Worm (Caenorhabditis elegans) whole organism, L2 larva: ENCODE measurements around the gene odd-1.
A peak's percentile ranks its signal among the peaks of the same experiment; 100 is the strongest.

ENCODE experiments used
- C34F6.9 ChIP-seq: fragments of 150-350 bp; optimal IDR thresholded peaks from 2 replicates; lab custom pipeline; 2014; ENCODE audit warnings: missing biosample characterization, missing genetic modification characterization
- F13H6.1 ChIP-seq: sonication (generic microtip); optimal IDR thresholded peaks from 2 replicates; lab custom pipeline; 2016; ENCODE audit warnings: missing genetic modification characterization, missing compliant biosample characterization
- R02D3.7 ChIP-seq: fragments of 150-350 bp; optimal IDR thresholded peaks from 2 replicates; lab custom pipeline; 2014; ENCODE audit warnings: missing biosample characterization, missing genetic modification characterization
- Y55F3AM.14 ChIP-seq: fragments of 200-800 bp; sonication (Bioruptor generic); optimal IDR thresholded peaks from 2 replicates; lab custom pipeline; 2018; ENCODE audit warnings: mild to moderate bottlenecking, missing genetic modification characterization, missing compliant biosample characterization
- ZK546.5 ChIP-seq: sonication (generic microtip); optimal IDR thresholded peaks from 2 replicates; lab custom pipeline; 2017; ENCODE audit warnings: missing biosample characterization, missing genetic modification characterization
- alr-1 ChIP-seq: fragments of 150-350 bp; optimal IDR thresholded peaks from 2 replicates; lab custom pipeline; 2014; ENCODE audit warnings: missing biosample characterization, missing genetic modification characterization
- aly-2 ChIP-seq: fragments of 150-350 bp; optimal IDR thresholded peaks from 2 replicates; lab custom pipeline; 2014; ENCODE audit warnings: missing biosample characterization, missing genetic modification characterization
- ama-1 ChIP-seq: fragments of 150-350 bp; optimal IDR thresholded peaks from 2 replicates; lab custom pipeline; 2018; ENCODE audit warnings: inconsistent platforms
- blmp-1 ChIP-seq: sonication (generic microtip); optimal IDR thresholded peaks from 2 replicates; lab custom pipeline; 2017; ENCODE audit warnings: missing genetic modification characterization, mild to moderate bottlenecking, missing compliant biosample characterization, antibody characterized with exemption, moderate library complexity; ENCODE audit not compliant: insufficient read depth
- ceh-16 ChIP-seq: fragments of 150-350 bp; optimal IDR thresholded peaks from 2 replicates; lab custom pipeline; 2014; ENCODE audit warnings: missing biosample characterization, missing genetic modification characterization
- ceh-82 ChIP-seq: fragments of 150-350 bp; optimal IDR thresholded peaks from 2 replicates; lab custom pipeline; 2014; ENCODE audit warnings: missing biosample characterization, missing genetic modification characterization
- crh-2 ChIP-seq: sonication (generic microtip); optimal IDR thresholded peaks from 2 replicates; lab custom pipeline; 2017; ENCODE audit warnings: missing biosample characterization, missing genetic modification characterization
- dmd-4 ChIP-seq: sonication (generic microtip); optimal IDR thresholded peaks from 2 replicates; lab custom pipeline; 2017; ENCODE audit warnings: missing biosample characterization, missing genetic modification characterization
- egl-27 ChIP-seq: sonication (generic microtip); optimal IDR thresholded peaks from 3 replicates; lab custom pipeline; 2017; ENCODE audit warnings: missing biosample characterization, missing genetic modification reagents, missing genetic modification characterization
- elt-1 ChIP-seq: fragments of 150-350 bp; optimal IDR thresholded peaks from 2 replicates; lab custom pipeline; 2014; ENCODE audit warnings: missing biosample characterization, missing genetic modification characterization
- elt-3 ChIP-seq: sonication (generic microtip); optimal IDR thresholded peaks from 2 replicates; lab custom pipeline; 2017; ENCODE audit warnings: missing biosample characterization, missing genetic modification characterization
- fos-1 ChIP-seq: fragments of 150-350 bp; optimal IDR thresholded peaks from 2 replicates; lab custom pipeline; 2014; ENCODE audit warnings: missing biosample characterization, missing genetic modification characterization
- gmeb-1 ChIP-seq: fragments of 150-350 bp; optimal IDR thresholded peaks from 2 replicates; lab custom pipeline; 2014; ENCODE audit warnings: missing biosample characterization, missing genetic modification characterization
- lin-11 ChIP-seq: fragments of 150-350 bp; sonication (generic microtip); optimal IDR thresholded peaks from 2 replicates; lab custom pipeline; 2014; ENCODE audit warnings: missing biosample characterization, missing genetic modification characterization, inconsistent platforms, mixed read lengths
- lin-13 ChIP-seq: fragments of 150-350 bp; optimal IDR thresholded peaks from 2 replicates; lab custom pipeline; 2014; ENCODE audit warnings: missing biosample characterization, missing genetic modification reagents, missing genetic modification characterization
- lin-39 ChIP-seq: fragments of 150-350 bp; optimal IDR thresholded peaks from 2 replicates; lab custom pipeline; 2014; ENCODE audit warnings: missing biosample characterization, missing genetic modification reagents, missing genetic modification characterization
- lsy-2 ChIP-seq, 2 experiments: fragments of 150-350 bp in 1 of 2; sonication (generic microtip) in 1 of 2; optimal IDR thresholded peaks; 2 replicates each; lab custom pipeline; 2014 to 2017; ENCODE audit warnings: missing biosample characterization in 2 of 2, missing genetic modification characterization in 2 of 2
- mab-5 ChIP-seq: fragments of 150-350 bp; optimal IDR thresholded peaks from 2 replicates; lab custom pipeline; 2014; ENCODE audit warnings: missing biosample characterization, missing genetic modification characterization
- mbf-1 ChIP-seq: sonication (generic microtip); optimal IDR thresholded peaks from 2 replicates; lab custom pipeline; 2017; ENCODE audit warnings: missing biosample characterization, missing genetic modification characterization
- mdl-1 ChIP-seq, 2 experiments: fragments of 150-350 bp in 1 of 2; sonication (generic microtip) in 1 of 2; optimal IDR thresholded peaks; 2 replicates each; lab custom pipeline; 2017; ENCODE audit warnings: missing biosample characterization in 2 of 2, missing genetic modification characterization in 2 of 2
- nhr-10 ChIP-seq: sonication (generic microtip); optimal IDR thresholded peaks from 2 replicates; lab custom pipeline; 2017; ENCODE audit warnings: missing biosample characterization, missing genetic modification characterization
- nhr-11 ChIP-seq: fragments of 150-350 bp; optimal IDR thresholded peaks from 2 replicates; lab custom pipeline; 2014; ENCODE audit warnings: missing biosample characterization, missing genetic modification characterization
- nhr-12 ChIP-seq: fragments of 150-350 bp; optimal IDR thresholded peaks from 2 replicates; lab custom pipeline; 2014; ENCODE audit warnings: missing biosample characterization, missing genetic modification characterization
- nhr-129 ChIP-seq: fragments of 150-350 bp; optimal IDR thresholded peaks from 2 replicates; lab custom pipeline; 2014; ENCODE audit warnings: missing biosample characterization, missing genetic modification characterization
- nhr-21 ChIP-seq: fragments of 150-350 bp; optimal IDR thresholded peaks from 2 replicates; lab custom pipeline; 2014; ENCODE audit warnings: missing biosample characterization, missing genetic modification characterization
- nhr-23 ChIP-seq: fragments of 150-350 bp; optimal IDR thresholded peaks from 2 replicates; lab custom pipeline; 2014; ENCODE audit warnings: missing biosample characterization, missing genetic modification reagents, missing genetic modification characterization
- nhr-237 ChIP-seq: fragments of 150-350 bp; optimal IDR thresholded peaks from 2 replicates; lab custom pipeline; 2014; ENCODE audit warnings: missing biosample characterization, missing genetic modification characterization
- nhr-25 ChIP-seq: fragments of 150-350 bp; sonication (generic microtip); optimal IDR thresholded peaks from 3 replicates; lab custom pipeline; 2014; ENCODE audit warnings: missing biosample characterization, missing genetic modification characterization
- nhr-6 ChIP-seq: fragments of 150-350 bp; optimal IDR thresholded peaks from 2 replicates; lab custom pipeline; 2014; ENCODE audit warnings: missing biosample characterization, missing genetic modification characterization
- nhr-77 ChIP-seq: fragments of 150-350 bp; optimal IDR thresholded peaks from 2 replicates; lab custom pipeline; 2014; ENCODE audit warnings: missing biosample characterization, missing genetic modification characterization
- peb-1 ChIP-seq: fragments of 150-350 bp; optimal IDR thresholded peaks from 2 replicates; lab custom pipeline; 2014; ENCODE audit warnings: missing biosample characterization, missing genetic modification characterization
- sem-4 ChIP-seq: fragments of 150-350 bp; optimal IDR thresholded peaks from 2 replicates; lab custom pipeline; 2014; ENCODE audit warnings: missing biosample characterization, missing genetic modification reagents, missing genetic modification characterization
- skn-1 ChIP-seq: sonication (generic microtip); optimal IDR thresholded peaks from 2 replicates; lab custom pipeline; 2017; ENCODE audit warnings: missing biosample characterization, missing genetic modification characterization
- sma-3 ChIP-seq: sonication (generic microtip); optimal IDR thresholded peaks from 2 replicates; lab custom pipeline; 2016; ENCODE audit warnings: missing genetic modification reagents, missing genetic modification characterization, missing compliant biosample characterization
- sma-9 ChIP-seq, 2 experiments: fragments of 150-350 bp in 1 of 2; sonication (generic microtip) in 1 of 2; optimal IDR thresholded peaks; 2 replicates each; lab custom pipeline; 2014 to 2016; ENCODE audit warnings: missing genetic modification characterization in 2 of 2, mild to moderate bottlenecking in 1 of 2, missing biosample characterization in 1 of 2, missing compliant biosample characterization in 1 of 2, missing genetic modification reagents in 1 of 2, moderate library complexity in 1 of 2
- snpc-4 ChIP-seq: fragments of 150-350 bp; optimal IDR thresholded peaks from 2 replicates; lab custom pipeline; 2014; ENCODE audit warnings: missing biosample characterization, missing genetic modification characterization
- unc-39 ChIP-seq: fragments of 150-350 bp; optimal IDR thresholded peaks from 2 replicates; lab custom pipeline; 2014; ENCODE audit warnings: missing biosample characterization, missing genetic modification characterization
- unc-55 ChIP-seq: fragments of 150-350 bp; sonication (generic microtip); optimal IDR thresholded peaks from 3 replicates; lab custom pipeline; 2014; ENCODE audit warnings: missing biosample characterization, missing genetic modification reagents, missing genetic modification characterization
- unc-62 ChIP-seq: fragments of 150-350 bp; optimal IDR thresholded peaks from 2 replicates; lab custom pipeline; 2014; ENCODE audit warnings: missing biosample characterization, missing genetic modification reagents, missing genetic modification characterization
- zag-1 ChIP-seq: fragments of 150-350 bp; optimal IDR thresholded peaks from 2 replicates; lab custom pipeline; 2014; ENCODE audit warnings: missing biosample characterization, missing genetic modification characterization
- ztf-1 ChIP-seq: fragments of 200-800 bp; sonication (Bioruptor generic); conservative IDR thresholded peaks from 2 replicates; pipeline ENCODE4 v1.3.6; 2022; ENCODE audit warnings: missing genetic modification characterization, missing compliant biosample characterization
- ztf-11 ChIP-seq: sonication (generic microtip); optimal IDR thresholded peaks from 2 replicates; lab custom pipeline; 2017; ENCODE audit warnings: missing biosample characterization, missing genetic modification characterization
- ztf-4 ChIP-seq: fragments of 150-350 bp; optimal IDR thresholded peaks from 2 replicates; lab custom pipeline; 2014; ENCODE audit warnings: missing biosample characterization, missing genetic modification characterization

Gene odd-1

ce11 chrIII:7114952-7115488 lies 6.9 kb downstream of the odd-1 start, which contains the start of gene nhr-10:
TSS of gene nhr-10 (minus strand) at chrIII:7115438.
- TF ChIP-seq sma-9 (GFP tag; optimal IDR thresholded peaks at IDR 0.05; lab: Kevin White, UChicago) (peak; percentile 37), sma-9 (tag; optimal IDR thresholded peaks at IDR 0.05; lab: Kevin White, UChicago) (no peak), ztf-4 (tag; lab: Kevin White, UChicago) (peak; percentile 13), lsy-2 (tag; optimal IDR thresholded peaks at IDR 0.05; lab: Kevin White, UChicago) (peak in 1 of 2 experiments; percentile 40), Y55F3AM.14 (no peak), zag-1 (tag; lab: Kevin White, UChicago) (no peak), sem-4 (tag; lab: Kevin White, UChicago) (no peak), crh-2 (tag; lab: Kevin White, UChicago) (peak; percentile 11), nhr-21 (tag; lab: Kevin White, UChicago) (peak; percentile 81), dmd-4 (tag; lab: Kevin White, UChicago) (peak; percentile 61)
- TF ChIP-seq, all 48 proteins: peak for 6

- TF ChIP-seq ztf-4 (tag; lab: Kevin White, UChicago) = peak; percentile 75
- peak; percentile 64 for TF ChIP-seq lin-13 (GFP tag; lab: Kevin White, UChicago)
- no peak for TF ChIP-seq ceh-16 (tag; lab: Kevin White, UChicago)
- TF ChIP-seq peb-1 (tag; lab: Kevin White, UChicago) = no peak
- no peak for TF ChIP-seq alr-1 (tag; lab: Kevin White, UChicago)
- peak; percentile 61 for TF ChIP-seq unc-55 (GFP tag; lab: Kevin White, UChicago)
- no peak for TF ChIP-seq lin-11 (tag; lab: Kevin White, UChicago)
- TF ChIP-seq crh-2 (tag; lab: Kevin White, UChicago) = peak; percentile 79
- no peak for TF ChIP-seq ztf-11 (tag; lab: Kevin White, UChicago)
- no peak for TF ChIP-seq Y55F3AM.14
- no peak for TF ChIP-seq elt-3 (tag; lab: Kevin White, UChicago)
- TF ChIP-seq sem-4 (tag; lab: Kevin White, UChicago) = peak; percentile 60
- TF ChIP-seq dmd-4 (tag; lab: Kevin White, UChicago) = no peak
- peak; percentile 7 for TF ChIP-seq ama-1 (lab: Kevin White, UChicago)
- no peak for TF ChIP-seq R02D3.7 (tag; lab: Kevin White, UChicago)
- peak; percentile 78 for TF ChIP-seq nhr-129 (tag; lab: Kevin White, UChicago)
- no peak for TF ChIP-seq zag-1 (tag; lab: Kevin White, UChicago)
- peak; percentile 86 for TF ChIP-seq nhr-6 (tag; lab: Kevin White, UChicago)
- TF ChIP-seq nhr-77 (tag; lab: Kevin White, UChicago) = no peak
- TF ChIP-seq sma-3 (GFP tag; lab: Kevin White, UChicago) = peak; percentile 74
- TF ChIP-seq mab-5 (tag; lab: Kevin White, UChicago) = no peak
- no peak for TF ChIP-seq nhr-23 (tag; lab: Kevin White, UChicago)
- TF ChIP-seq nhr-12 = no peak
- TF ChIP-seq aly-2 (tag; lab: Kevin White, UChicago) = no peak
- TF ChIP-seq fos-1 (tag; lab: Kevin White, UChicago) = peak; percentile 76
- no peak for TF ChIP-seq skn-1 (tag; lab: Kevin White, UChicago)
- no peak for TF ChIP-seq nhr-11 (tag; lab: Kevin White, UChicago)
- peak; percentile 27 for TF ChIP-seq snpc-4 (tag; lab: Kevin White, UChicago)
- TF ChIP-seq unc-62 (GFP tag; lab: Kevin White, UChicago) = no peak
- peak; percentile 35 for TF ChIP-seq nhr-10 (tag; lab: Kevin White, UChicago)
- peak; percentile 25 to 69 for TF ChIP-seq lsy-2 (tag; optimal IDR thresholded peaks at IDR 0.05; lab: Kevin White, UChicago)
- peak; percentile 87 for TF ChIP-seq F13H6.1 (tag; lab: Kevin White, UChicago)
- TF ChIP-seq unc-39 (tag; lab: Kevin White, UChicago) = no peak
- TF ChIP-seq nhr-237 (tag; lab: Kevin White, UChicago) = no peak
- no peak for TF ChIP-seq ztf-1
- TF ChIP-seq gmeb-1 (tag; lab: Kevin White, UChicago) = peak; percentile 21
- no peak for TF ChIP-seq ZK546.5 (tag; lab: Kevin White, UChicago)
- TF ChIP-seq ceh-82 = no peak
- TF ChIP-seq elt-1 (tag; lab: Kevin White, UChicago) = no peak
- peak; percentile 91 for TF ChIP-seq egl-27 (tag; lab: Kevin White, UChicago)
- TF ChIP-seq blmp-1 (tag; lab: Kevin White, UChicago) = peak; percentile 74
- TF ChIP-seq nhr-21 (tag; lab: Kevin White, UChicago) = peak; percentile 76
- no peak for TF ChIP-seq mdl-1 (tag; optimal IDR thresholded peaks at IDR 0.05; lab: Kevin White, UChicago)
- TF ChIP-seq lin-39 (tag; lab: Kevin White, UChicago) = no peak
- TF ChIP-seq sma-9 (GFP tag; optimal IDR thresholded peaks at IDR 0.05; lab: Kevin White, UChicago) = peak; percentile 81
- TF ChIP-seq sma-9 (tag; optimal IDR thresholded peaks at IDR 0.05; lab: Kevin White, UChicago) = no peak
- TF ChIP-seq nhr-25 (tag; lab: Kevin White, UChicago) = peak; percentile 89
- no peak for TF ChIP-seq mbf-1 (tag; lab: Kevin White, UChicago)
- TF ChIP-seq C34F6.9 (tag; lab: Kevin White, UChicago) = peak; percentile 71
Observed at ce11 chrIII:7116615-7117252, 8.6 kb downstream of the odd-1 start.
